Worm (Caenorhabditis elegans) whole organism, L4 larva: Measurements from ENCODE around the gene gyf-1.

Source experiments
- F37D6.2 ChIP-seq: sonication (generic microtip); optimal IDR thresholded peaks from 2 replicates; lab custom pipeline; 2016; ENCODE audit warnings: mild to moderate bottlenecking, missing genetic modification characterization, missing compliant biosample characterization
- F44E2.7 ChIP-seq: fragments of 200-800 bp; sonication (Bioruptor generic); IDR thresholded peaks from 2 replicates; pipeline ENCODE4 v2.1.2; 2022; ENCODE audit warnings: missing genetic modification characterization, missing compliant biosample characterization
- R02D3.7 ChIP-seq: fragments of 150-350 bp; sonication (generic microtip); optimal IDR thresholded peaks from 3 replicates; lab custom pipeline; 2014; ENCODE audit warnings: missing biosample characterization, missing genetic modification characterization
- T20F7.1 ChIP-seq: fragments of 200-800 bp; sonication (Bioruptor generic); optimal IDR thresholded peaks from 2 replicates; lab custom pipeline; 2018; ENCODE audit warnings: mild to moderate bottlenecking, missing genetic modification characterization, missing compliant biosample characterization
- Y5F2A.4 ChIP-seq: fragments of 200-800 bp; sonication (Bioruptor generic); optimal IDR thresholded peaks from 2 replicates; lab custom pipeline; 2018; ENCODE audit warnings: mild to moderate bottlenecking, missing genetic modification characterization, missing compliant biosample characterization
- aha-1 ChIP-seq: fragments of 150-350 bp; peaks from one replicate; lab custom pipeline; 2014; ENCODE audit warnings: missing biosample characterization, missing genetic modification characterization
- attf-4 ChIP-seq: sonication (generic microtip); optimal IDR thresholded peaks from 3 replicates; lab custom pipeline; 2017; ENCODE audit warnings: missing biosample characterization, missing genetic modification characterization
- ceh-44 ChIP-seq: fragments of 200-800 bp; sonication (Bioruptor generic); IDR thresholded peaks from 2 replicates; pipeline ENCODE4 v1.3.6; 2022; ENCODE audit warnings: missing genetic modification reagents, missing genetic modification characterization, missing compliant biosample characterization
- cey-2 ChIP-seq: sonication (generic microtip); optimal IDR thresholded peaks from 3 replicates; lab custom pipeline; 2017; ENCODE audit warnings: missing genetic modification characterization, mild to moderate bottlenecking, missing compliant biosample characterization, antibody characterized with exemption, borderline replicate concordance; ENCODE audit not compliant: insufficient read depth
- daf-19 ChIP-seq: fragments of 200-800 bp; sonication (Bioruptor generic); conservative IDR thresholded peaks from 2 replicates; pipeline ENCODE4 v1.3.6; 2022; ENCODE audit warnings: missing genetic modification characterization, missing compliant biosample characterization
- dmd-8 ChIP-seq: fragments of 200-800 bp; sonication (Bioruptor generic); IDR thresholded peaks from 2 replicates; pipeline ENCODE4 v1.3.6; 2022; ENCODE audit warnings: missing genetic modification characterization, missing compliant biosample characterization
- egl-27 ChIP-seq: sonication (generic microtip); optimal IDR thresholded peaks from 3 replicates; lab custom pipeline; 2017; ENCODE audit warnings: missing biosample characterization, missing genetic modification reagents, missing genetic modification characterization
- jun-1 ChIP-seq: fragments of 150-350 bp; optimal IDR thresholded peaks from 2 replicates; lab custom pipeline; 2014; ENCODE audit warnings: missing biosample characterization, missing genetic modification reagents, missing genetic modification characterization
- lim-7 ChIP-seq: fragments of 200-800 bp; sonication (Bioruptor generic); IDR thresholded peaks from 2 replicates; pipeline ENCODE4 v1.3.6; 2022; ENCODE audit warnings: missing genetic modification characterization, missing compliant biosample characterization
- lin-13 ChIP-seq: fragments of 150-350 bp; optimal IDR thresholded peaks from 2 replicates; lab custom pipeline; 2014; ENCODE audit warnings: missing biosample characterization, missing genetic modification reagents, missing genetic modification characterization
- lin-15B ChIP-seq: fragments of 150-350 bp; sonication (generic microtip); optimal IDR thresholded peaks from 3 replicates; lab custom pipeline; 2014; ENCODE audit warnings: missing biosample characterization, missing genetic modification characterization
- lin-29 ChIP-seq: fragments of 200-800 bp; sonication (Bioruptor generic); IDR thresholded peaks from 2 replicates; pipeline ENCODE4 v1.3.6; 2022; ENCODE audit warnings: missing genetic modification reagents, missing genetic modification characterization, missing compliant biosample characterization
- lin-39 ChIP-seq: fragments of 150-350 bp; optimal IDR thresholded peaks from 2 replicates; lab custom pipeline; 2014; ENCODE audit warnings: missing biosample characterization, missing genetic modification reagents, missing genetic modification characterization
- madf-9 ChIP-seq: fragments of 200-800 bp; sonication (Bioruptor generic); conservative IDR thresholded peaks from 2 replicates; pipeline ENCODE4 v1.3.6; 2022; ENCODE audit warnings: missing genetic modification reagents, missing genetic modification characterization, missing compliant biosample characterization
- mdt-29 ChIP-seq: fragments of 200-800 bp; sonication (Bioruptor generic); IDR thresholded peaks from 2 replicates; pipeline ENCODE4 v1.3.6; 2022; ENCODE audit warnings: missing genetic modification reagents, missing genetic modification characterization, missing compliant biosample characterization
- mxl-2 ChIP-seq: fragments of 200-800 bp; sonication (Bioruptor generic); conservative IDR thresholded peaks from 2 replicates; pipeline ENCODE4 v1.3.6; 2022; ENCODE audit warnings: missing genetic modification reagents, missing genetic modification characterization, missing compliant biosample characterization
- nhr-11 ChIP-seq: fragments of 150-350 bp; optimal IDR thresholded peaks from 2 replicates; lab custom pipeline; 2014; ENCODE audit warnings: missing biosample characterization, missing genetic modification characterization
- nhr-41 ChIP-seq: fragments of 200-800 bp; sonication (Bioruptor generic); IDR thresholded peaks from 2 replicates; pipeline ENCODE4 v1.3.6; 2022; ENCODE audit warnings: missing genetic modification reagents, missing genetic modification characterization, missing compliant biosample characterization
- nhr-48 ChIP-seq: sonication (generic microtip); optimal IDR thresholded peaks from 2 replicates; lab custom pipeline; 2016; ENCODE audit warnings: mild to moderate bottlenecking, missing genetic modification characterization, missing compliant biosample characterization
- php-3 ChIP-seq: fragments of 200-800 bp; sonication (Bioruptor generic); IDR thresholded peaks from 2 replicates; pipeline ENCODE4 v1.3.6; 2022; ENCODE audit warnings: missing genetic modification reagents, missing genetic modification characterization, missing compliant biosample characterization
- pqm-1 ChIP-seq: sonication (generic microtip); optimal IDR thresholded peaks from 2 replicates; lab custom pipeline; 2017; ENCODE audit warnings: missing biosample characterization, missing genetic modification characterization
- set-16 ChIP-seq: fragments of 200-800 bp; sonication (Bioruptor generic); IDR thresholded peaks from 2 replicates; pipeline ENCODE4 v1.3.6; 2022; ENCODE audit warnings: missing genetic modification reagents, missing genetic modification characterization, missing compliant biosample characterization
- spr-3 ChIP-seq: fragments of 200-800 bp; sonication (Bioruptor generic); optimal IDR thresholded peaks from 2 replicates; lab custom pipeline; 2018; ENCODE audit warnings: mild to moderate bottlenecking, missing genetic modification characterization, missing compliant biosample characterization
- tag-97 ChIP-seq: fragments of 200-800 bp; sonication (Bioruptor generic); IDR thresholded peaks from 2 replicates; pipeline ENCODE4 v1.3.6; 2022; ENCODE audit warnings: missing genetic modification characterization, missing compliant biosample characterization
- unc-62 ChIP-seq, 3 experiments: fragments of 150-350 bp in 1 of 3; sonication (generic microtip); optimal IDR thresholded peaks in 2 of 3; peaks in 1 of 3; 1 replicate in 1 of 3; 2 replicates in 2 of 3; lab custom pipeline; 2014 to 2017; ENCODE audit warnings: missing biosample characterization in 3 of 3, missing genetic modification characterization in 3 of 3, missing genetic modification reagents in 3 of 3, missing genotype in 1 of 3
- vab-7 ChIP-seq: fragments of 200-800 bp; sonication (Bioruptor generic); IDR thresholded peaks from 2 replicates; pipeline ENCODE4 v1.3.6; 2022; ENCODE audit warnings: missing genetic modification reagents, missing genetic modification characterization, missing compliant biosample characterization
- zip-2 ChIP-seq: fragments of 150-350 bp; optimal IDR thresholded peaks from 2 replicates; lab custom pipeline; 2014; ENCODE audit warnings: missing biosample characterization, missing genetic modification characterization
- ztf-7 ChIP-seq: fragments of 150-350 bp; optimal IDR thresholded peaks from 2 replicates; lab custom pipeline; 2014; ENCODE audit warnings: missing biosample characterization, missing genetic modification characterization

gyf-1 gene

DNA sequence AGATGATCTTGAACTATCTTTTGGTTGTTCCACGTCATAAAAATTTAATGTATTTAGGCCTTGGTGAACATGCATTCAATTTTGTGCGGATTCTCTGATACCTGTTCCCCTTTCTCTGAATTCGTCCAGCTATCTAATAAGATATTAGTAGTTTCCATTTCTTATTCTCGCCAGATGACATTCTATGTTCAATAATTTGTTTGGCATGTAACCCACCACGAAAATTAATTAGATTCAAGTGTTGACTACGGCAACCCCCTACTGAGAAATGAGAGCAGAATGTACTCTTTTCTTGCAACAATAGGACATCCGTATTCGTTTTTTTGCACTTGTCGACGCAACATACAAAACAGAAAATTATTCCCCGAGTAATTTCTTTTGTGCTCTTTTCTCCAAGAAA is 41.9 kb upstream of the gyf-1 start:
- TF ChIP-seq daf-19 (GFP tag; lab: Robert Waterston, UW) (no peak), nhr-48 (tag; lab: Kevin White, UChicago) (no peak), pqm-1 (tag; lab: Kevin White, UChicago) (no peak), lin-29 (GFP tag; lab: Robert Waterston, UW) (no peak), lin-15B (no peak), php-3 (GFP tag; lab: Robert Waterston, UW) (no peak), nhr-41 (GFP tag; lab: Robert Waterston, UW) (no peak), nhr-11 (no peak), F44E2.7 (GFP tag; lab: Robert Waterston, UW) (no peak), T20F7.1 (no peak)

DNA sequence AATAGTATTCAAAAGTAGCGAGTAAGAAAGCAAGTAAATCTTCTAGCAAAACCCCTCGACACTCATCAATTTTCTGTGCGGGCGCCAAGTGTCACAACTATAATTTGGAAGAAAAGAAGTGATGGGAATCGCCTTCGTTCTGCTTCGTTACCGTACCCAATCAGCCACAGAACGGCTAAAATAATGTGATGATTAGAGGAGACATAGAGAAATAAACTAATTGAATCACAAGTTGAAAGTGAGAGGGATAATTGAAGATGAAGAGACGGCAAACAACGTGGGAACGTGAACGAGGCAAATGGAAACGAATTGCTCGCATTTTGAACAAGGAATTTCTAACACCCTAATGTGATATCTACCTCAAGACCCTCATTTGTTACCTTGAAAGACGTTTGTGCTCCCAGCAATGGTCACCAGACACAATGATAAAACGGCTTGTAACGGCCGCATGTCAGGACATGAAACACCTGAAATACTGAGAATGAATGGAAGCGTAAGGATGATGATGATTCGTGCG is 41.3 kb upstream of the gyf-1 start, which contains the start of gene T19D12.6:
TSS of gene T19D12.6 (minus strand) at position 467 of the 517 bp plus-strand sequence.
- TF ChIP-seq aha-1 (tag; lab: Kevin White, UChicago) (peak; percentile 29), lin-13 (GFP tag; lab: Kevin White, UChicago) (no peak), unc-62 (GFP tag; optimal IDR thresholded peaks at IDR 0.05 in 1 of 2; lab: Kevin White, UChicago) (peak in 1 of 2 experiments; percentile 73), unc-62 (tag; optimal IDR thresholded peaks at IDR 0.05; lab: Kevin White, UChicago) (no peak)
- TF ChIP-seq, all 104 proteins: peak for 2

DNA sequence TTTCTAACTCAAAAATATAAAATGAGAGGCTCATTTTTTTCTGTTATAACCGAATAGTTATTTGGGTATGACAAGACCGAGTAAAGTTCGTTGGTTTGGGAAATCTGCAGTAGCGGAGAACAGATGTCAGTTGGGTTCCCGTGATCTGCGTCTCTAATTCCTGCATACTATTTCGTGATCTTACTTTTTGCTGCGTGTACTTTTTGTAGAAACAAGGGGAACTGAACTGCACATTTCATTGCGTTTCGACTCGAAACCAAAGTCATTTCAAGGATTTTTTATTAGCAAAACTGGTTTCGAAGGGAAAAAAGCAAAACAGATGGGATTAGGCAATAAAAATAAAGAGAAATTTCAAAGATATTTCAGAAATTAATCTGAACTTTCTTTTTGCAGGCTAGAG is 37.1 kb upstream of the gyf-1 start:
- TF ChIP-seq dmd-8 (GFP tag; lab: Robert Waterston, UW) (no peak), jun-1 (tag; lab: Kevin White, UChicago) (no peak), unc-62 (GFP tag; optimal IDR thresholded peaks at IDR 0.05 in 1 of 2; lab: Kevin White, UChicago) (peak in 1 of 2 experiments; percentile 48), unc-62 (tag; optimal IDR thresholded peaks at IDR 0.05; lab: Kevin White, UChicago) (no peak), cey-2 (no peak), tag-97 (GFP tag; lab: Robert Waterston, UW) (no peak)

DNA sequence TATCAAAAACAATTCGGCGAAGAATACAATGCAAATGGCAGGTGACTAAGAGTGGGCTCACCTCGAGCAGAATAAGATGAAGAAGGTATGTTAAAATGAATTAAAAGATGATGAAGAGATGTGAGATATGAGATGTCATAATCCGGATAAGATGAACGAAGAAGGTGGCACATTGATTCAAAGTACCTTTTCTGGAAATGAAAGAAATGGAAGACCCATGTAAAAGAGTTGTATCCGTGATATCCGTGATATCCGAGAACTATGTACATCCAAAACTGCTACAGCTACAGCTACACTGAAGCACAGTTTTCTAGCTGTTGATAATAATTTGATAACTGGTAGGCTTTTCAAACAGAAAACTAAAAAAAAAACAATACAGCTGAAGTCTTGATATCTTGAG is 35.0 kb upstream of the gyf-1 start, which contains the start of gene oig-8:
TSS of gene oig-8 (minus strand) at position 101 of the 400 bp plus-strand sequence.
- TF ChIP-seq vab-7 (GFP tag; lab: Robert Waterston, UW) = no peak

DNA sequence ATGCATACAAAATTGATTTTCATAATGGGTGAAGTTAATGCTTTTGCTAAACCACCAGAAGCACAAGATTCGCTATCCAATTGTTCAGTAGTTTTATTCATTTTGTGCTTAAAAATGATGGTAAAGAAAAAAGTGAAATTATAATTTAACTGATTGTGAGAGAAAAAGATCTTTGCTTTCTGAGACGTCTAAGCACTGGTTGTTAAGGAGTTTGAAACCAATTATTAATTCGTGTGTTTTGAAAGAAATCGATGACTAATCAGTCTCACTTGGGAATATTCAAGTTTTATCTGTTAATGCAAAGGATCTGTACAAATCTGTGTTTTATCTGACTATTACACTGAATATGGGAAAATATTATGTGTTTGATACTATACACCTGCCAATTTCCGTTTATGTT is 32.3 kb upstream of the gyf-1 start, which contains the start of gene sra-26:
TSS of gene sra-26 (minus strand) at position 101 of the 400 bp plus-strand sequence.
- no peak for TF ChIP-seq set-16 (GFP tag; lab: Robert Waterston, UW)
- TF ChIP-seq Y5F2A.4 (GFP tag; lab: Kevin White, UChicago) = no peak
- TF ChIP-seq attf-4 (tag; lab: Kevin White, UChicago) = no peak
- TF ChIP-seq zip-2 (tag; lab: Kevin White, UChicago) = no peak
- no peak for TF ChIP-seq egl-27 (tag; lab: Kevin White, UChicago)
- no peak for TF ChIP-seq spr-3 (GFP tag; lab: Kevin White, UChicago)
- no peak for TF ChIP-seq mxl-2 (GFP tag; lab: Robert Waterston, UW)
- TF ChIP-seq ceh-44 (GFP tag; lab: Robert Waterston, UW) = no peak
- TF ChIP-seq mdt-29 (GFP tag; lab: Robert Waterston, UW) = no peak
- TF ChIP-seq lim-7 (GFP tag; lab: Robert Waterston, UW) = no peak
- TF ChIP-seq F37D6.2 = no peak
- no peak for TF ChIP-seq lin-13 (GFP tag; lab: Kevin White, UChicago)
- TF ChIP-seq lin-39 (tag; lab: Kevin White, UChicago) = no peak
- no peak for TF ChIP-seq R02D3.7
- TF ChIP-seq madf-9 (GFP tag; lab: Robert Waterston, UW) = no peak
- TF ChIP-seq ztf-7 (tag; lab: Kevin White, UChicago) = no peak
- TF ChIP-seq, all 104 proteins: peak for 0
